Worm (Caenorhabditis elegans): ENCODE data around the gene Y50D4B.2.

Gene Y50D4B.2

DNA sequence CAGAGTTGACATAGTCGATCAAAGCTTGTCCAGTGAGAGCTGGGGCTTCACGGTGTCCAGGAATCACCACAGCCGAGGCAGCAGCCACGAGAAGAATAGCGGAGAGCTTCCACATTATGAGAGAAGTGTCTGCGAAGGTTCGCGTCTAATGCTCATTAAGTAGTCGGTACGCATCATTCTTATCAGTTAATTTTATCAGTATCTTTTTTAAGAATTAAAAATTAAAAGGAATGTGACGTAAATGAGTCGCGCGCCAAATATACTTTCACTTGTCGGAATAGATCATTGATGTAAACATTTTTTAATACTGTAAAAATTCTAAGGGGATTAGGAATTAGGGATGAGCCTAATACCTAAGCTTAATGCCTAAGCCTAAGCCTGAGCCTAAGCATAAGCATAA, 33.5 kb downstream of the Y50D4B.2 start, which contains the start of gene cpr-5:
cpr-5 (minus strand) TSS at position 197 of the 400 bp plus-strand sequence.
- TF ChIP-seq Y53G8AR.9 (GFP tag; conservative IDR thresholded peaks at IDR 0.05) = no peak
- no peak for TF ChIP-seq ZK185.1 (tag; optimal IDR thresholded peaks at IDR 0.05; ENCODE audit: poor library complexity, severe bottlenecking)
- no peak for TF ChIP-seq lir-1 (GFP tag; conservative IDR thresholded peaks at IDR 0.05)
- no peak for TF ChIP-seq chd-7 (tag; optimal IDR thresholded peaks at IDR 0.05)
- no peak for TF ChIP-seq hrde-1 (tag; optimal IDR thresholded peaks at IDR 0.05; ENCODE audit: borderline replicate concordance)
- TF ChIP-seq nhr-80 (tag; optimal IDR thresholded peaks at IDR 0.05) = no peak
- TF ChIP-seq B0261.1 (tag; optimal IDR thresholded peaks at IDR 0.05) = no peak
- no peak for TF ChIP-seq ets-4 (GFP tag; optimal IDR thresholded peaks at IDR 0.05)
- TF ChIP-seq bed-2 (GFP tag; IDR thresholded peaks at IDR 0.05) = no peak
- TF ChIP-seq C06A6.2 (GFP tag; conservative IDR thresholded peaks at IDR 0.05) = no peak
- TF ChIP-seq zfh-2 (GFP tag; conservative IDR thresholded peaks at IDR 0.05) = no peak
- TF ChIP-seq ama-1 (optimal IDR thresholded peaks at IDR 0.05) = no peak
- TF ChIP-seq ama-1 (GFP tag; optimal IDR thresholded peaks at IDR 0.05) = no peak
- TF ChIP-seq dox-1 (GFP tag; IDR thresholded peaks at IDR 0.05) = no peak
- no peak for TF ChIP-seq cebp-1 (GFP tag; IDR thresholded peaks at IDR 0.05)
- no peak for TF ChIP-seq cebp-1 (tag; optimal IDR thresholded peaks at IDR 0.05)
- TF ChIP-seq aptf-3 (GFP tag; IDR thresholded peaks at IDR 0.05) = no peak
- TF ChIP-seq ztf-26 (tag; optimal IDR thresholded peaks at IDR 0.05) = no peak
- TF ChIP-seq sptf-2 (GFP tag; optimal IDR thresholded peaks at IDR 0.05) = no peak

DNA sequence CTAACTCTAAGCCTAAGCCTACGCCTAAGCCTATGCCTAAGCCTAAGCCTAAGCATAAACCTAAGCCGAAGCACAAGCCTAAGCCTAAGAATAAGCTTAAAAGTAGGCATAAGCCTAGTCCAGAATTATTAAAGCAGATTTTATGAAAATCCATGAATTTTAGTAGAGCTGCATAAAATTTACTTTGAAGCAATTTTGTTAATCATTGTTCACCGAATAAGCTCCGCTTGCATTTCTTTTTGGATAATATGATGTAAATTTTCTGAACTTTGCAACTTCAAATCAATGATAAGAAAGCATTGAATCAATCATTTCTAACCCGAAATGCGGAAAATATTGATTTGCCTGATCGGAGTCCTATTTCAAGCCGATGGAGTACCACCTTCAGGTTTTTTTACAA, 33.9 kb downstream of the Y50D4B.2 start, which contains the start of gene cpr-8:
cpr-8 (plus strand) TSS at position 301 of the 400 bp plus-strand sequence.
- TF ChIP-seq lag-1 (GFP tag; IDR thresholded peaks at IDR 0.05) (no peak), akir-1 (GFP tag; optimal IDR thresholded peaks at IDR 0.05) (no peak), repo-1 (tag; optimal IDR thresholded peaks at IDR 0.05) (no peak), madf-8 (GFP tag; conservative IDR thresholded peaks at IDR 0.05) (no peak), F57A8.1 (GFP tag; optimal IDR thresholded peaks at IDR 0.05) (no peak)

DNA sequence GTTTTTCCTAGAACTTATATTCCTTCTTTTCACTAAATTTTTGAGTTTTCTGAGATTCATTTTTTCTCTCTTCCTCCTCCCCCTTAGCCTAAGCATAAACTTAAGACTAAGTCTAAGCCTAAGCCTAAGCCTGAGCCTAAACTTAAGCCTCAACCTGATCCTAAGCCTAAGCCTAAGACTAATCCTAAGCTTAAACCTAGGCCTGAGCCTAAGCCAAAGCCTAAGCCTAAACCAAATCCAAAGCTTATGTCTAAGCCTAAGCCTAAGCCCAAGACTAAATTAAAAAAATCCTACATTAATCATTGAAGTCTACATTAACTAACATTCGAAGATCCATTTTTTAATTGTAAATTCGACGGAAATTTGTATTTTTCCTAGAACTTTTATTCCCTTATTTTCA, 40.4 kb downstream of the Y50D4B.2 start:
- no peak for TF ChIP-seq let-607 (tag; optimal IDR thresholded peaks at IDR 0.05)

DNA sequence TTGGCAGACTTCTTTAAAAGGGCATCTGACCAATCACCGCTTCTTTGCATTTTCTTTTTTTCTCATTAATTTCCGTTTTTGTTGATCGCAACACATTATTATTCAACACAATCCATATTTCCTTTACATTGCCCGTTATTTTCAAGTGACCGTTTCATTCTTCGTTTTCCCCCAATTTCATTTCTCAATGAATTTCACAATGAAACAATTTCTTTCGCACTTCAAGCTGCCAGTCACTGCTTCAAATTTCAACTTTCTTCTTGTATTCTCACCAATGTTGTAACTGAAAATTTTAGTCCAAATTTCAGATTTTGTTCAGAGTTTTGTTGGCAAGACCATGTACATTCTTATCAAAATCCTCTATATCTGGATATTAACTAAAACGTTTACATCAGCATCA, 41.1 kb downstream of the Y50D4B.2 start, which contains the start of gene cutl-22:
cutl-22 (plus strand) TSS at position 301 of the 400 bp plus-strand sequence.
- TF ChIP-seq ztf-6 (GFP tag; IDR thresholded peaks at IDR 0.05) (no peak), bed-1 (GFP tag; IDR thresholded peaks at IDR 0.05) (no peak), let-607 (tag; optimal IDR thresholded peaks at IDR 0.05) (no peak)

DNA sequence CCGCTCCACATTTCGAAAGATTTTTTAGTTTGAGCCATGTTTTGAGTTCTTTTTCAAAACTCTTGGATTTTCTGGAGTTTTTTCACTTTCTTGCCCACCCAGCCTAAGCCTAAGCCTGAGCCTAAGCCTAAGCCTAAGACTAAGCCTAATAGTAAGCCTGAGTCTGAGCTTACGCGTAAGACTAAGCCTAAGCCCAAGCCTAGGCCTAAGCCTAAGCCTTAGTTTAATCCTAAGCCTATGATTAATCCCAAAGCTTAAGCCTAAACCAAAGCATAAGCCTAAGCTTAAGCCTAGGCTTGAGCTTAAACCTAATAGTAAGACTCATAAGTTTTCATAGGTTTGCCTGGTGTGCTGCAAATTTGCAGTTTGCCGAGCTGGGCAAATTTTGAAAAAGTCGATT, 41.9 kb downstream of the Y50D4B.2 start:
- TF ChIP-seq zim-3 (tag; optimal IDR thresholded peaks at IDR 0.05) (no peak), T07F8.4 (tag; optimal IDR thresholded peaks at IDR 0.05) (no peak), sdz-38 (tag; optimal IDR thresholded peaks at IDR 0.05) (no peak), snpc-1.1 (tag; optimal IDR thresholded peaks at IDR 0.05; ENCODE audit: insufficient read depth) (no peak), B0035.1 (tag; optimal IDR thresholded peaks at IDR 0.05) (no peak), aptf-3 (GFP tag; IDR thresholded peaks at IDR 0.05) (no peak), ztf-3 (GFP tag; optimal IDR thresholded peaks at IDR 0.05) (no peak), ztf-18 (tag; optimal IDR thresholded peaks at IDR 0.05) (no peak), unc-130 (GFP tag; optimal IDR thresholded peaks at IDR 0.05) (no peak), tbp1 (GFP tag; optimal IDR thresholded peaks at IDR 0.05) (no peak), T26A5.8 (tag; optimal IDR thresholded peaks at IDR 0.05) (no peak), ztf-28 (GFP tag; IDR thresholded peaks at IDR 0.05) (no peak), ztf-26 (tag; optimal IDR thresholded peaks at IDR 0.05) (no peak), ztf-22 (GFP tag; optimal IDR thresholded peaks at IDR 0.05) (no peak), dox-1 (GFP tag; IDR thresholded peaks at IDR 0.05) (no peak), ets-4 (GFP tag; optimal IDR thresholded peaks at IDR 0.05) (no peak)
